Fruit fly (Drosophila melanogaster) whole organism, embryonic: Measurements from ENCODE around the gene sisA.
A peak's percentile ranks its signal among the peaks of the same experiment; 100 is the strongest.

Experiments used
- Asciz ChIP-seq: fragments of 200-800 bp; sonication (Bioruptor generic); optimal IDR thresholded peaks from 2 replicates; lab custom pipeline; 2017; ENCODE audit warnings: missing biosample characterization, mild to moderate bottlenecking, missing genetic modification characterization, missing genetic modification reagents
- BEAF-32 ChIP-seq: fragments of 200-800 bp; sonication (Bioruptor generic); optimal IDR thresholded peaks from 3 replicates; lab custom pipeline; 2017; ENCODE audit warnings: missing biosample characterization, missing genetic modification characterization, mild to moderate bottlenecking, moderate library complexity, missing genetic modification reagents
- CG10979 ChIP-seq: fragments of 200-800 bp; sonication (Bioruptor generic); optimal IDR thresholded peaks from 2 replicates; lab custom pipeline; 2018; ENCODE audit warnings: missing biosample characterization, mild to moderate bottlenecking, missing genetic modification characterization, moderate library complexity
- CG11085 ChIP-seq: fragments of 200-800 bp; sonication (Bioruptor generic); IDR thresholded peaks from 2 replicates; pipeline ENCODE4 v1.3.6; 2022; ENCODE audit warnings: missing biosample characterization, missing genetic modification characterization
- CG13296 ChIP-seq: fragments of 200-800 bp; sonication (Bioruptor generic); optimal IDR thresholded peaks from 3 replicates; lab custom pipeline; 2018; ENCODE audit warnings: missing biosample characterization, mild to moderate bottlenecking, missing genetic modification characterization
- CG14014 ChIP-seq: fragments of 200-800 bp; sonication (Bioruptor generic); IDR thresholded peaks from 2 replicates; pipeline ENCODE4 v1.3.6; 2022; ENCODE audit warnings: missing biosample characterization, missing genetic modification characterization
- CG14860 ChIP-seq: fragments of 200-800 bp; sonication (Bioruptor generic); IDR thresholded peaks from 3 replicates; pipeline ENCODE4 v1.3.6; 2022; ENCODE audit warnings: missing biosample characterization, missing genetic modification characterization; ENCODE audit not compliant: partially characterized antibody
- CG1603 ChIP-seq: fragments of 200-800 bp; sonication (Bioruptor generic); optimal IDR thresholded peaks from 2 replicates; lab custom pipeline; 2019; ENCODE audit warnings: missing biosample characterization, mild to moderate bottlenecking, missing genetic modification characterization, moderate library complexity
- CG17385 ChIP-seq: fragments of 200-800 bp; sonication (Bioruptor generic); optimal IDR thresholded peaks from 3 replicates; lab custom pipeline; 2018; ENCODE audit warnings: missing biosample characterization, mild to moderate bottlenecking, missing genetic modification characterization
- CG17612 ChIP-seq: fragments of 200-800 bp; sonication (Bioruptor generic); IDR thresholded peaks from 2 replicates; pipeline ENCODE4 v1.3.6; 2022; ENCODE audit warnings: missing biosample characterization, missing genetic modification characterization
- CG17912 ChIP-seq: fragments of 200-800 bp; sonication (Bioruptor generic); optimal IDR thresholded peaks from 2 replicates; lab custom pipeline; 2018; ENCODE audit warnings: missing biosample characterization, mild to moderate bottlenecking, missing genetic modification characterization
- CG1832 ChIP-seq: fragments of 200-800 bp; sonication (Bioruptor generic); optimal IDR thresholded peaks from 2 replicates; lab custom pipeline; 2017; ENCODE audit warnings: missing biosample characterization, mild to moderate bottlenecking, missing genetic modification characterization, inconsistent platforms
- CG30431 ChIP-seq: fragments of 200-800 bp; sonication (Bioruptor generic); optimal IDR thresholded peaks from 2 replicates; lab custom pipeline; 2017; ENCODE audit warnings: missing biosample characterization, missing genetic modification characterization
- CG31388 ChIP-seq: fragments of 200-800 bp; sonication (Bioruptor generic); optimal IDR thresholded peaks from 2 replicates; lab custom pipeline; 2016; ENCODE audit warnings: missing biosample characterization, missing genetic modification characterization
- CG34224 ChIP-seq: fragments of 200-800 bp; sonication (Bioruptor generic); IDR thresholded peaks from 3 replicates; pipeline ENCODE4 v1.3.6; 2022; ENCODE audit warnings: missing biosample characterization, missing genetic modification characterization; ENCODE audit not compliant: partially characterized antibody
- CG6175 ChIP-seq: fragments of 200-800 bp; sonication (Bioruptor generic); IDR thresholded peaks from 3 replicates; pipeline ENCODE4 v1.3.6; 2022; ENCODE audit warnings: missing biosample characterization, missing genetic modification characterization
- Chrac-16 ChIP-seq: fragments of 200-800 bp; sonication (Bioruptor generic); optimal IDR thresholded peaks from 3 replicates; lab custom pipeline; 2016; ENCODE audit warnings: missing biosample characterization, missing genetic modification characterization
- Dip3 ChIP-seq: fragments of 200-800 bp; sonication (Bioruptor generic); optimal IDR thresholded peaks from 3 replicates; lab custom pipeline; 2016; ENCODE audit warnings: missing biosample characterization, missing genetic modification characterization
- Hr39 ChIP-seq: fragments of >200 bp; optimal IDR thresholded peaks from 2 replicates; lab custom pipeline; 2017
- Lpt ChIP-seq: fragments of >200 bp; optimal IDR thresholded peaks from 2 replicates; lab custom pipeline; 2018; ENCODE audit warnings: missing biosample characterization, missing genetic modification characterization
- MESR4 ChIP-seq: fragments of 200-800 bp; sonication (Bioruptor generic); optimal IDR thresholded peaks from 2 replicates; lab custom pipeline; 2018; ENCODE audit warnings: missing biosample characterization, mild to moderate bottlenecking, missing genetic modification characterization, moderate library complexity
- NC2α ChIP-seq: fragments of 200-800 bp; sonication (Bioruptor generic); optimal IDR thresholded peaks from 2 replicates; lab custom pipeline; 2016; ENCODE audit warnings: missing biosample characterization, missing genetic modification characterization
- Poxn ChIP-seq: fragments of 200-800 bp; sonication (Bioruptor generic); IDR thresholded peaks from 2 replicates; pipeline ENCODE4 v1.3.6; 2022; ENCODE audit warnings: missing biosample characterization, missing genetic modification characterization
- Rfx ChIP-seq: fragments of 200-800 bp; sonication (Bioruptor generic); IDR thresholded peaks from 2 replicates; pipeline ENCODE4 v1.3.6; 2022; ENCODE audit warnings: missing biosample characterization, missing genetic modification characterization
- Side ChIP-seq: fragments of 200-800 bp; sonication (Bioruptor generic); optimal IDR thresholded peaks from 2 replicates; lab custom pipeline; 2016; ENCODE audit warnings: missing biosample characterization, missing genetic modification characterization
- Vsx1 ChIP-seq: fragments of 200-800 bp; sonication (Bioruptor generic); optimal IDR thresholded peaks from 2 replicates; lab custom pipeline; 2017; ENCODE audit warnings: missing biosample characterization, mild to moderate bottlenecking, missing genetic modification characterization, missing genetic modification reagents
- ac ChIP-seq: fragments of 200-800 bp; sonication (Bioruptor generic); optimal IDR thresholded peaks from 3 replicates; lab custom pipeline; 2017; ENCODE audit warnings: missing biosample characterization, mild to moderate bottlenecking, missing genetic modification characterization
- aop ChIP-seq: fragments of 200-800 bp; sonication (Bioruptor generic); IDR thresholded peaks from 2 replicates; pipeline ENCODE4 v1.3.6; 2022; ENCODE audit warnings: missing biosample characterization, missing genetic modification characterization
- bigmax ChIP-seq: fragments of 200-800 bp; sonication (Bioruptor generic); optimal IDR thresholded peaks from 2 replicates; lab custom pipeline; 2018; ENCODE audit warnings: missing biosample characterization, mild to moderate bottlenecking, missing genetic modification characterization
- corto ChIP-seq: fragments of 200-800 bp; sonication (Bioruptor generic); optimal IDR thresholded peaks from 2 replicates; lab custom pipeline; 2016; ENCODE audit warnings: missing biosample characterization, mild to moderate bottlenecking, missing genetic modification characterization, moderate library complexity
- dmrt11E ChIP-seq: fragments of 200-800 bp; sonication (Bioruptor generic); optimal IDR thresholded peaks from 3 replicates; lab custom pipeline; 2018; ENCODE audit warnings: missing biosample characterization, mild to moderate bottlenecking, missing genetic modification characterization, moderate library complexity
- dpn ChIP-seq, 2 experiments: fragments of 200-800 bp; sonication (Bioruptor generic); optimal IDR thresholded peaks; 3 replicates each; lab custom pipeline; 2016; ENCODE audit warnings: missing biosample characterization in 2 of 2, missing genetic modification characterization in 2 of 2
- dysf ChIP-seq: fragments of 200-800 bp; sonication (Bioruptor generic); IDR thresholded peaks from 3 replicates; pipeline ENCODE4 v1.3.6; 2022; ENCODE audit warnings: missing biosample characterization, missing genetic modification characterization
- exex ChIP-seq: fragments of 200-800 bp; sonication (Bioruptor generic); optimal IDR thresholded peaks from 4 replicates; lab custom pipeline; 2018; ENCODE audit warnings: missing biosample characterization, mild to moderate bottlenecking, missing genetic modification characterization, moderate library complexity
- gce ChIP-seq: fragments of 200-800 bp; sonication (Bioruptor generic); IDR thresholded peaks from 3 replicates; pipeline ENCODE4 v1.3.6; 2022; ENCODE audit warnings: missing biosample characterization, missing genetic modification characterization
- gsb ChIP-seq: fragments of 200-800 bp; sonication (Bioruptor generic); IDR thresholded peaks from 2 replicates; pipeline ENCODE4 v1.3.6; 2022; ENCODE audit warnings: missing biosample characterization, missing genetic modification characterization
- ham ChIP-seq: fragments of 200-800 bp; sonication (Bioruptor generic); IDR thresholded peaks from 2 replicates; pipeline ENCODE4 v1.3.6; 2022; ENCODE audit warnings: missing biosample characterization, missing genetic modification characterization
- insv ChIP-seq, 2 experiments: fragments of 200-800 bp; sonication (Bioruptor generic); optimal IDR thresholded peaks; 3 replicates each; lab custom pipeline; 2016 to 2018; ENCODE audit warnings: missing biosample characterization in 2 of 2, missing genetic modification characterization in 2 of 2
- kni ChIP-seq: fragments of 200-800 bp; sonication (Bioruptor generic); optimal IDR thresholded peaks from 3 replicates; lab custom pipeline; 2017; ENCODE audit warnings: mild to moderate bottlenecking, missing biosample characterization, missing genetic modification reagents, missing genetic modification characterization
- nerfin-2 ChIP-seq: fragments of 200-800 bp; sonication (Bioruptor generic); IDR thresholded peaks from 2 replicates; pipeline ENCODE4 v1.3.6; 2022; ENCODE audit warnings: missing biosample characterization, missing genetic modification characterization; ENCODE audit not compliant: partially characterized antibody
- nmo ChIP-seq: fragments of 200-800 bp; sonication (Bioruptor generic); optimal IDR thresholded peaks from 2 replicates; lab custom pipeline; 2018; ENCODE audit warnings: missing biosample characterization, mild to moderate bottlenecking, missing genetic modification characterization, moderate library complexity
- odd ChIP-seq: fragments of 200-800 bp; sonication (Bioruptor generic); optimal IDR thresholded peaks from 2 replicates; lab custom pipeline; 2017; ENCODE audit warnings: missing biosample characterization, mild to moderate bottlenecking, missing genetic modification characterization
- pzg ChIP-seq: fragments of 200-800 bp; sonication (Bioruptor generic); optimal IDR thresholded peaks from 3 replicates; lab custom pipeline; 2018; ENCODE audit warnings: missing biosample characterization, mild to moderate bottlenecking, missing genetic modification characterization, moderate library complexity
- sens ChIP-seq: fragments of 200-800 bp; sonication (Bioruptor generic); peaks from one replicate; lab custom pipeline; 2016; ENCODE audit warnings: missing biosample characterization, missing genetic modification characterization
- tio ChIP-seq: fragments of 200-800 bp; sonication (Bioruptor generic); optimal IDR thresholded peaks from 2 replicates; lab custom pipeline; 2017; ENCODE audit warnings: missing biosample characterization, missing genetic modification characterization, inconsistent platforms
- zfh2 ChIP-seq: fragments of 200-800 bp; sonication (Bioruptor generic); optimal IDR thresholded peaks from 2 replicates; lab custom pipeline; 2016; ENCODE audit warnings: missing biosample characterization, missing genetic modification characterization

Gene sisA

dm6 chrX:11338973-11339867 is 17.1 kb upstream of the sisA start (continued):
- peak; percentile 66 to 70 for TF ChIP-seq dpn (GFP tag; optimal IDR thresholded peaks at IDR 0.05; lab: Kevin White, UChicago)
- TF ChIP-seq ac (GFP tag; lab: Kevin White, UChicago) = no peak
- peak; percentile 84 to 98 for TF ChIP-seq insv (GFP tag; optimal IDR thresholded peaks at IDR 0.05; lab: Kevin White, UChicago)
- no peak for TF ChIP-seq CG13296 (GFP tag; lab: Kevin White, UChicago)
- no peak for TF ChIP-seq CG10979 (tag; lab: Kevin White, UChicago)
- TF ChIP-seq Lpt (GFP tag; lab: Kevin White, UChicago) = no peak
- TF ChIP-seq CG17612 (GFP tag; lab: Robert Waterston, UW) = no peak

- peak; percentile 52 for TF ChIP-seq Side
- TF ChIP-seq MESR4 (GFP tag; lab: Kevin White, UChicago) = no peak
- no peak for TF ChIP-seq Vsx1
- no peak for TF ChIP-seq CG1832 (GFP tag; lab: Kevin White, UChicago)
- 0 out of 3 replicates have a peak, but pooled peaks have one; percentile 22 for TF ChIP-seq gce
- peak; percentile 8 for TF ChIP-seq Dip3 (GFP tag; lab: Kevin White, UChicago)
- no peak for TF ChIP-seq pzg
- peak; percentile 80 for TF ChIP-seq dysf (GFP tag; lab: Robert Waterston, UW)
- TF ChIP-seq nmo (GFP tag; lab: Kevin White, UChicago) = peak; percentile 84
- no peak for TF ChIP-seq CG11085 (GFP tag; lab: Robert Waterston, UW)
- peak; percentile 95 for TF ChIP-seq sens
- peak; percentile 59 for TF ChIP-seq Chrac-16 (GFP tag; lab: Kevin White, UChicago)
- TF ChIP-seq dmrt11E (tag; lab: Kevin White, UChicago) = peak; percentile 70
- TF ChIP-seq exex (tag; lab: Kevin White, UChicago) = no peak
- no peak for TF ChIP-seq CG17912 (GFP tag; lab: Kevin White, UChicago)
- TF ChIP-seq Poxn (GFP tag; lab: Robert Waterston, UW) = no peak
- peak; percentile 79 for TF ChIP-seq CG17385 (GFP tag; lab: Kevin White, UChicago)
- TF ChIP-seq CG14014 (GFP tag; lab: Robert Waterston, UW) = peak; percentile 68; the same call in 1 of the 2 replicates
- no peak for TF ChIP-seq bigmax (GFP tag; lab: Kevin White, UChicago)
- TF ChIP-seq CG6175 = no peak
- no peak for TF ChIP-seq odd (GFP tag; lab: Kevin White, UChicago)
- no peak for TF ChIP-seq CG31388 (GFP tag; lab: Kevin White, UChicago)
- peak; percentile 39 for TF ChIP-seq zfh2
- TF ChIP-seq Hr39 = no peak
- TF ChIP-seq aop (GFP tag; lab: Robert Waterston, UW) = no peak
- no peak for TF ChIP-seq nerfin-2
- no peak for TF ChIP-seq BEAF-32 (GFP tag; lab: Kevin White, UChicago)
- TF ChIP-seq NC2α (GFP tag; lab: Kevin White, UChicago) = no peak
- TF ChIP-seq tio = no peak
- TF ChIP-seq gsb = peak; percentile 61; the same call in 1 of the 2 replicates
- no peak for TF ChIP-seq ham (GFP tag; lab: Robert Waterston, UW)
- peak; percentile 62; the same call in 1 of the 2 replicates for TF ChIP-seq Rfx (GFP tag; lab: Robert Waterston, UW)
- no peak for TF ChIP-seq CG34224 (GFP tag; lab: Robert Waterston, UW)
- peak; percentile 38 for TF ChIP-seq CG30431
- no peak for TF ChIP-seq CG1603
- TF ChIP-seq Asciz (GFP tag; lab: Kevin White, UChicago) = no peak
- no peak for TF ChIP-seq CG14860
- TF ChIP-seq kni (GFP tag; lab: Kevin White, UChicago) = peak; percentile 39
- no peak for TF ChIP-seq corto (GFP tag; lab: Kevin White, UChicago)
These were observed 16.0 kb upstream of the sisA start for dm6 chrX:11338047-11338747.
